Fruit fly (Drosophila melanogaster) whole organism, embryonic: Measurements from ENCODE around the gene CG8925.

Experiments used
- Abd-B ChIP-seq: fragments of 200-800 bp; sonication (Bioruptor generic); optimal IDR thresholded peaks from 2 replicates; lab custom pipeline; 2018; ENCODE audit warnings: missing biosample characterization, mild to moderate bottlenecking, missing genetic modification characterization, moderate library complexity
- Atf3 ChIP-seq: fragments of 200-800 bp; sonication (Bioruptor generic); optimal IDR thresholded peaks from 3 replicates; lab custom pipeline; 2016; ENCODE audit warnings: missing biosample characterization, missing genetic modification characterization
- Bteb2 ChIP-seq: fragments of 200-800 bp; sonication (Bioruptor generic); optimal IDR thresholded peaks from 2 replicates; lab custom pipeline; 2016; ENCODE audit warnings: missing biosample characterization, missing genetic modification characterization
- CG10979 ChIP-seq: fragments of 200-800 bp; sonication (Bioruptor generic); optimal IDR thresholded peaks from 2 replicates; lab custom pipeline; 2018; ENCODE audit warnings: missing biosample characterization, mild to moderate bottlenecking, missing genetic modification characterization, moderate library complexity
- CG11093 ChIP-seq: fragments of 200-800 bp; sonication (Bioruptor generic); IDR thresholded peaks from 3 replicates; pipeline ENCODE4 v1.3.6; 2022; ENCODE audit warnings: missing biosample characterization, missing genetic modification characterization
- CG11398 ChIP-seq: fragments of 200-800 bp; sonication (Bioruptor generic); optimal IDR thresholded peaks from 2 replicates; lab custom pipeline; 2016; ENCODE audit warnings: missing biosample characterization, missing genetic modification characterization
- CG1233 ChIP-seq: fragments of 200-800 bp; sonication (Bioruptor generic); optimal IDR thresholded peaks from 4 replicates; lab custom pipeline; 2018; ENCODE audit warnings: missing biosample characterization, mild to moderate bottlenecking, missing genetic modification characterization
- CG13424 ChIP-seq: fragments of 200-800 bp; sonication (Bioruptor generic); optimal IDR thresholded peaks from 2 replicates; lab custom pipeline; 2019; ENCODE audit warnings: missing biosample characterization, mild to moderate bottlenecking, missing genetic modification characterization, moderate library complexity
- CG13775 ChIP-seq: fragments of 200-800 bp; sonication (Bioruptor generic); optimal IDR thresholded peaks from 3 replicates; lab custom pipeline; 2017; ENCODE audit warnings: missing biosample characterization, mild to moderate bottlenecking, missing genetic modification characterization
- CG15479 ChIP-seq: fragments of 200-800 bp; sonication (Bioruptor generic); optimal IDR thresholded peaks from 3 replicates; lab custom pipeline; 2019; ENCODE audit warnings: missing biosample characterization, mild to moderate bottlenecking, missing genetic modification characterization, moderate library complexity
- CG15514 ChIP-seq: fragments of 200-800 bp; sonication (Bioruptor generic); optimal IDR thresholded peaks from 3 replicates; lab custom pipeline; 2017; ENCODE audit warnings: missing biosample characterization, missing genetic modification characterization, mild to moderate bottlenecking, moderate library complexity, missing genetic modification reagents
- CG17328 ChIP-seq: fragments of 200-800 bp; sonication (Bioruptor generic); IDR thresholded peaks from 2 replicates; pipeline ENCODE4 v1.3.6; 2022; ENCODE audit warnings: missing biosample characterization, missing genetic modification characterization
- CG18011 ChIP-seq: fragments of 200-800 bp; sonication (Bioruptor generic); optimal IDR thresholded peaks from 2 replicates; lab custom pipeline; 2017; ENCODE audit warnings: missing biosample characterization, missing genetic modification characterization, mild to moderate bottlenecking, moderate library complexity, missing genotype
- CG2678 ChIP-seq: fragments of 200-800 bp; sonication (Bioruptor generic); optimal IDR thresholded peaks from 3 replicates; lab custom pipeline; 2019; ENCODE audit warnings: missing biosample characterization, mild to moderate bottlenecking, missing genetic modification characterization, moderate library complexity
- CG4707 ChIP-seq: fragments of 200-800 bp; sonication (Bioruptor generic); optimal IDR thresholded peaks from 2 replicates; lab custom pipeline; 2018; ENCODE audit warnings: missing biosample characterization, mild to moderate bottlenecking, missing genetic modification characterization, moderate library complexity
- CG6854 ChIP-seq: fragments of 200-800 bp; sonication (Bioruptor generic); optimal IDR thresholded peaks from 3 replicates; lab custom pipeline; 2017; ENCODE audit warnings: missing biosample characterization, mild to moderate bottlenecking, missing genetic modification characterization
- CG9932 ChIP-seq: fragments of 200-800 bp; sonication (Bioruptor generic); IDR thresholded peaks from 2 replicates; pipeline ENCODE4 v1.3.6; 2022; ENCODE audit warnings: missing biosample characterization, missing genetic modification characterization
- D19A ChIP-seq: fragments of 200-800 bp; optimal IDR thresholded peaks from 3 replicates; lab custom pipeline; 2019; ENCODE audit warnings: missing biosample characterization, mild to moderate bottlenecking, missing genetic modification characterization, moderate library complexity
- Doc2 ChIP-seq: fragments of 200-800 bp; sonication (Bioruptor generic); IDR thresholded peaks from 2 replicates; pipeline ENCODE4 v1.3.6; 2022; ENCODE audit warnings: missing biosample characterization, missing genetic modification characterization
- Dref ChIP-seq: fragments of 200-800 bp; sonication (Bioruptor generic); IDR thresholded peaks from 2 replicates; pipeline ENCODE4 v1.3.6; 2022; ENCODE audit warnings: missing biosample characterization, missing genetic modification characterization
- Ets65A ChIP-seq: fragments of 200-800 bp; sonication (Bioruptor generic); peaks from one replicate; lab custom pipeline; 2016; ENCODE audit warnings: missing biosample characterization, missing genetic modification characterization
- Fer2 ChIP-seq: fragments of 200-800 bp; sonication (Bioruptor generic); optimal IDR thresholded peaks from 2 replicates; lab custom pipeline; 2018; ENCODE audit warnings: missing biosample characterization, mild to moderate bottlenecking, missing genetic modification characterization, moderate library complexity
- Hey ChIP-seq: fragments of 200-800 bp; sonication (Bioruptor generic); optimal IDR thresholded peaks from 3 replicates; lab custom pipeline; 2018; ENCODE audit warnings: missing biosample characterization, mild to moderate bottlenecking, missing genetic modification characterization
- Hmx ChIP-seq: fragments of 200-800 bp; sonication (Bioruptor generic); optimal IDR thresholded peaks from 2 replicates; lab custom pipeline; 2016; ENCODE audit warnings: missing biosample characterization, missing genetic modification characterization
- NK7.1 ChIP-seq: fragments of 200-800 bp; sonication (Bioruptor generic); optimal IDR thresholded peaks from 3 replicates; lab custom pipeline; 2016; ENCODE audit warnings: missing biosample characterization, missing genetic modification characterization
- Neu2 ChIP-seq: fragments of 200-800 bp; sonication (Bioruptor generic); optimal IDR thresholded peaks from 3 replicates; lab custom pipeline; 2016; ENCODE audit warnings: missing biosample characterization, missing genetic modification characterization, borderline replicate concordance
- Nf-YA ChIP-seq: fragments of 200-800 bp; sonication (Bioruptor generic); IDR thresholded peaks from 2 replicates; pipeline ENCODE4 v1.3.6; 2022; ENCODE audit warnings: missing biosample characterization, missing genetic modification characterization
- Scr ChIP-seq: fragments of 200-800 bp; sonication (Bioruptor generic); IDR thresholded peaks from 2 replicates; pipeline ENCODE4 v1.3.6; 2022; ENCODE audit warnings: missing biosample characterization, missing genetic modification characterization; ENCODE audit not compliant: partially characterized antibody
- Side ChIP-seq: fragments of 200-800 bp; sonication (Bioruptor generic); optimal IDR thresholded peaks from 2 replicates; lab custom pipeline; 2016; ENCODE audit warnings: missing biosample characterization, missing genetic modification characterization
- Sry-β ChIP-seq: fragments of 200-800 bp; sonication (Bioruptor generic); optimal IDR thresholded peaks from 2 replicates; lab custom pipeline; 2018; ENCODE audit warnings: missing biosample characterization, mild to moderate bottlenecking, missing genetic modification characterization, moderate library complexity
- Tbp ChIP-seq: fragments of >200 bp; optimal IDR thresholded peaks from 2 replicates; lab custom pipeline; 2018; ENCODE audit warnings: missing biosample characterization, missing genetic modification characterization
- az2 ChIP-seq: fragments of 200-800 bp; sonication (Bioruptor generic); optimal IDR thresholded peaks from 3 replicates; lab custom pipeline; 2016; ENCODE audit warnings: missing biosample characterization, missing genetic modification characterization
- btn ChIP-seq: fragments of 200-800 bp; sonication (Bioruptor generic); optimal IDR thresholded peaks from 2 replicates; lab custom pipeline; 2016; ENCODE audit warnings: missing biosample characterization, missing genetic modification characterization
- her ChIP-seq: fragments of 200-800 bp; sonication (Bioruptor generic); optimal IDR thresholded peaks from 2 replicates; lab custom pipeline; 2016; ENCODE audit warnings: missing biosample characterization, missing genetic modification characterization
- mirr ChIP-seq: fragments of 200-800 bp; sonication (Bioruptor generic); optimal IDR thresholded peaks from 3 replicates; lab custom pipeline; 2018; ENCODE audit warnings: missing biosample characterization, mild to moderate bottlenecking, missing genetic modification characterization
- phol ChIP-seq: fragments of 200-800 bp; sonication (Bioruptor generic); optimal IDR thresholded peaks from 3 replicates; lab custom pipeline; 2018; ENCODE audit warnings: missing biosample characterization, mild to moderate bottlenecking, missing genetic modification characterization, moderate library complexity
- pros ChIP-seq: fragments of 200-800 bp; sonication (Bioruptor generic); optimal IDR thresholded peaks from 3 replicates; lab custom pipeline; 2019; ENCODE audit warnings: missing biosample characterization, mild to moderate bottlenecking, missing genetic modification characterization, moderate library complexity
- psq ChIP-seq: fragments of 200-800 bp; sonication (Bioruptor generic); optimal IDR thresholded peaks from 2 replicates; lab custom pipeline; 2017; ENCODE audit warnings: missing biosample characterization, missing genetic modification characterization
- pum ChIP-seq: fragments of 200-800 bp; sonication (Bioruptor generic); optimal IDR thresholded peaks from 2 replicates; lab custom pipeline; 2016; ENCODE audit warnings: missing biosample characterization, missing genetic modification characterization
- repo ChIP-seq: fragments of 200-800 bp; sonication (Bioruptor generic); optimal IDR thresholded peaks from 2 replicates; lab custom pipeline; 2016; ENCODE audit warnings: missing biosample characterization, missing genetic modification characterization
- seq ChIP-seq: fragments of 200-800 bp; sonication (Bioruptor generic); IDR thresholded peaks from 2 replicates; pipeline ENCODE4 v1.3.6; 2022; ENCODE audit warnings: missing biosample characterization, missing genetic modification characterization
- so ChIP-seq: fragments of 200-800 bp; sonication (Bioruptor generic); IDR thresholded peaks from 3 replicates; pipeline ENCODE4 v1.3.6; 2022; ENCODE audit warnings: missing biosample characterization, missing genetic modification characterization
- tgo ChIP-seq: fragments of 200-800 bp; sonication (Bioruptor generic); IDR thresholded peaks from 3 replicates; pipeline ENCODE4 v1.3.6; 2022; ENCODE audit warnings: missing biosample characterization, missing genetic modification characterization
- tll ChIP-seq, 2 experiments: fragments of 200-800 bp in 1 of 2; fragments of >200 bp in 1 of 2; sonication (Bioruptor generic) in 1 of 2; optimal IDR thresholded peaks; 2 replicates each; lab custom pipeline; 2017 to 2019; ENCODE audit warnings: missing biosample characterization in 2 of 2, missing genetic modification characterization in 2 of 2, mild to moderate bottlenecking in 1 of 2, moderate library complexity in 1 of 2
- trh ChIP-seq: fragments of 200-800 bp; sonication (Bioruptor generic); optimal IDR thresholded peaks from 2 replicates; lab custom pipeline; 2016; ENCODE audit warnings: missing biosample characterization, missing genetic modification characterization
- vfl ChIP-seq: fragments of 200-800 bp; sonication (Bioruptor generic); optimal IDR thresholded peaks from 2 replicates; lab custom pipeline; 2016; ENCODE audit warnings: missing biosample characterization, missing genetic modification characterization
- vnd ChIP-seq: fragments of 200-800 bp; sonication (Bioruptor generic); IDR thresholded peaks from 3 replicates; pipeline ENCODE4 v1.3.6; 2022; ENCODE audit warnings: missing biosample characterization, missing genetic modification characterization; ENCODE audit not compliant: partially characterized antibody
- wdn ChIP-seq: fragments of 200-800 bp; sonication (Bioruptor generic); IDR thresholded peaks from 2 replicates; pipeline ENCODE4 v1.3.6; 2022; ENCODE audit warnings: missing biosample characterization, missing genetic modification characterization
- yki ChIP-seq: fragments of >200 bp; optimal IDR thresholded peaks from 3 replicates; lab custom pipeline; 2018

CG8925 gene

DNA sequence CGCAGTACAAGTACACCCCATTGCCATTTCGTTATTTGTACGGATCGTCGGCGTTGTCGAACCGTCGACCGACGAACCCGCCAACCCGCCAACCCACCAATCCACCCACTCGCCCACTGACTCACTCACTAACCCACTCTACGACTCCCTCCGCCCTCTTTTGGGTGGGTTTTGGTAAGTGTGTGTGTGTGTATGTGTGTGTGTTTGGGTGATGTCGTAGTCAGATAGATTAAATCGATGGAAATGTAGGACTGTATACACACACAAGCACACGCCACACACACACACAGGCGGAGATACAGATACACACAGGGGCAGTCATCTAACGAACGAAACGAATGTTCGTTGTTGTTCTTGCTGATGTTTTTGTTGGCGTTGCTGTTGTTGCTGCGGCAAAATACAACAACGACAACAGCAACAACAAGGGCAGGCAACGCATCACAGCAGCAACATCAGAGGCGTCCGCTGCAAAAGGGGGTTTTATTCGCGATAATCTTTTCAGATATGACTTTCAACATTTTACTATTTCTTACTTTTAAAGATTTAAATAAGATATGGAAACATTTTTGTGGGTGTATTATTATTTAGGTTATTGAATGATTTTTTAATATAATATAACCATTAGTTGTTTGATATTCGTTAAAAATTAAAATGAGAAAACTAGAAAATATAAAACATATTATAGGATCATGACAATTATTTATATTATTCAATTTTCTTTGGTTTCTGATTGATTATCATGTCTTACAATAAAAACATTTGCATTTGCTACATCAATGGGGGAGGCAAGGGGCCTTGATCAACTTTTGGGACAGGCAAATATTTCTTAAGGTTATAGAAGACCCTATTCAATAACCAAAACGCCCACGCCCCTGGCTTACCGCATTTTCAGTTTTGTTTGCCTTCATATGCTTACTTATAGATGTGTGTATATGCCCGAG is 49.8 kb downstream of the CG8925 start (continued):
- TF ChIP-seq Scr (GFP tag; lab: Robert Waterston, UW) = no peak
- no peak for TF ChIP-seq yki (lab: Kevin White, UChicago)
- TF ChIP-seq D19A (tag; lab: Kevin White, UChicago) = peak; percentile 87
- no peak for TF ChIP-seq Hey (tag; lab: Kevin White, UChicago)
- peak; percentile 71 for TF ChIP-seq Fer2
- peak; percentile 72; the same call in 2 of the 3 replicates for TF ChIP-seq CG11093 (GFP tag; lab: Robert Waterston, UW)
- TF ChIP-seq az2 (GFP tag; lab: Kevin White, UChicago) = peak; percentile 87
- peak; percentile 96 for TF ChIP-seq CG10979
- TF ChIP-seq Bteb2 (GFP tag; lab: Kevin White, UChicago) = no peak
- TF ChIP-seq CG6854 (GFP tag; lab: Kevin White, UChicago) = peak; percentile 91
- peak; percentile 67 for TF ChIP-seq CG18011 (GFP tag; lab: Kevin White, UChicago)
- TF ChIP-seq her (GFP tag; lab: Kevin White, UChicago) = no peak
- peak; percentile 87 for TF ChIP-seq mirr
- peak; percentile 69 for TF ChIP-seq CG9932 (GFP tag; lab: Robert Waterston, UW)
- TF ChIP-seq tll (GFP tag; optimal IDR thresholded peaks at IDR 0.05; lab: Kevin White, UChicago) = peak in 1 of 2 experiments; percentile 43
- no peak for TF ChIP-seq CG4707 (GFP tag; lab: Kevin White, UChicago)
- TF ChIP-seq vfl (GFP tag; lab: Kevin White, UChicago) = no peak
- no peak for TF ChIP-seq Tbp (GFP tag; lab: Kevin White, UChicago)
- TF ChIP-seq CG2678 (tag; lab: Kevin White, UChicago) = peak; percentile 98
- peak; percentile 19 for TF ChIP-seq pros (GFP tag; lab: Kevin White, UChicago)
- peak; percentile 96 for TF ChIP-seq phol (tag; lab: Kevin White, UChicago)
- TF ChIP-seq pum (GFP tag; lab: Kevin White, UChicago) = peak; percentile 17
- TF ChIP-seq CG17328 = peak; percentile 66
- peak; percentile 97 for TF ChIP-seq CG13424
- TF ChIP-seq Ets65A (GFP tag; lab: Kevin White, UChicago) = peak; percentile 94
- TF ChIP-seq Hmx = peak; percentile 14
- peak; percentile 26 for TF ChIP-seq NK7.1
- TF ChIP-seq btn (GFP tag; lab: Kevin White, UChicago) = no peak
- TF ChIP-seq wdn (GFP tag; lab: Robert Waterston, UW) = peak; percentile 43
- no peak for TF ChIP-seq Atf3
- peak; percentile 41 for TF ChIP-seq CG15479
- peak; percentile 71 for TF ChIP-seq psq (GFP tag; lab: Kevin White, UChicago)
- TF ChIP-seq Abd-B (GFP tag; lab: Kevin White, UChicago) = peak; percentile 92
- TF ChIP-seq CG1233 = peak; percentile 96
- TF ChIP-seq Side (GFP tag; lab: Kevin White, UChicago) = no peak
- peak; percentile 64 for TF ChIP-seq Sry-β
- peak; percentile 64; the same call in 2 of the 3 replicates for TF ChIP-seq so (GFP tag; lab: Robert Waterston, UW)
- peak; percentile 70 for TF ChIP-seq trh (GFP tag; lab: Kevin White, UChicago)
- no peak for TF ChIP-seq Doc2 (GFP tag; lab: Robert Waterston, UW)
- no peak for TF ChIP-seq repo
- TF ChIP-seq CG13775 (GFP tag; lab: Kevin White, UChicago) = peak; percentile 97
- TF ChIP-seq tgo (GFP tag; lab: Robert Waterston, UW) = peak; percentile 80
- TF ChIP-seq Dref (GFP tag; lab: Robert Waterston, UW) = peak; percentile 11; the same call in 1 of the 2 replicates
- peak; percentile 12 for TF ChIP-seq CG15514 (GFP tag; lab: Kevin White, UChicago)
- no peak for TF ChIP-seq vnd (GFP tag; lab: Robert Waterston, UW)
- TF ChIP-seq CG11398 (GFP tag; lab: Kevin White, UChicago) = no peak
- TF ChIP-seq Neu2 (GFP tag; lab: Kevin White, UChicago) = no peak
- no peak for TF ChIP-seq seq (GFP tag; lab: Robert Waterston, UW)
- 0 out of 2 replicates have a peak, but pooled peaks have one; percentile 11 for TF ChIP-seq Nf-YA
